Fruit fly (Drosophila melanogaster): ENCODE results near the gene Asciz.
A peak's percentile ranks its signal among the peaks of the same experiment; 100 is the strongest.

The Asciz gene

DNA sequence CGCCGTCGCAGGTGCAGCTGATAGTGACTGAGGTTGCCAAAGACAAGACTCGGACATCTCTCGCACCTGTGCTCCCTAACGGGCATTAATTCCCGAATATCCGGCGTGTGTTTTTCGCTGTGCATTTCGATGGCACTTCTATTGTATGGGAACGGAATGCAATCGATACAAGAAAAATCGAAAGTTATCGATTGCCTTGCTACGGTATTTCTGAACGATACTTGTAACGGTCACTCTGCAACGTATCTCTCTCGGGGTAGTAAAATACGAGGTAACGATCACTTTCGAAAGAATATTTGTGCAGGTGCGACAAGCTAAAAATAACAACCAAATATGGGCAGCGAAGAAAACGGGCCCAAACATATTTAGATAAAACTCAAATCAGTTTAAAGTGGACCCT lies 1.1 kb downstream of the Asciz start, which contains the start of gene CG32280 (continued):
- TF ChIP-seq tna (GFP tag; IDR thresholded peaks at IDR 0.05; ENCODE audit: partially characterized antibody) = peak; percentile 85
- TF ChIP-seq Sry-δ (GFP tag; optimal IDR thresholded peaks at IDR 0.05) = peak; percentile 80
- TF ChIP-seq HmgZ (tag; optimal IDR thresholded peaks at IDR 0.05) = peak; percentile 59
- no peak for TF ChIP-seq Rx (GFP tag; IDR thresholded peaks at IDR 0.05)
- no peak for TF ChIP-seq ind (GFP tag; optimal IDR thresholded peaks at IDR 0.05)
- peak; percentile 35 for TF ChIP-seq Antp (GFP tag; optimal IDR thresholded peaks at IDR 0.05)
- TF ChIP-seq lbe (GFP tag; optimal IDR thresholded peaks at IDR 0.05) = no peak
- no peak for TF ChIP-seq CG32772 (GFP tag; IDR thresholded peaks at IDR 0.05)
- TF ChIP-seq CG11398 (GFP tag; optimal IDR thresholded peaks at IDR 0.05) = peak; percentile 13
- peak; percentile 6 for TF ChIP-seq pum (GFP tag; optimal IDR thresholded peaks at IDR 0.05)
- TF ChIP-seq zen2 (GFP tag; IDR thresholded peaks at IDR 0.05; ENCODE audit: partially characterized antibody) = peak; percentile 92
- TF ChIP-seq CG8924 (tag; optimal IDR thresholded peaks at IDR 0.05) = peak; percentile 47
- peak; percentile 4 for TF ChIP-seq PHDP (tag; optimal IDR thresholded peaks at IDR 0.05)
- peak; percentile 31 for TF ChIP-seq CG30020 (tag; optimal IDR thresholded peaks at IDR 0.05)
- TF ChIP-seq CG9797 (GFP tag; optimal IDR thresholded peaks at IDR 0.05) = peak; percentile 77
- peak; percentile 85 for TF ChIP-seq BEAF-32 (GFP tag; optimal IDR thresholded peaks at IDR 0.05)
- TF ChIP-seq CG30403 (GFP tag; optimal IDR thresholded peaks at IDR 0.05) = peak; percentile 6
- peak in 1 of 3 experiments; percentile 61 for TF ChIP-seq Stat92E (GFP tag; optimal IDR thresholded peaks at IDR 0.05)
- TF ChIP-seq CG12391 (tag; optimal IDR thresholded peaks at IDR 0.05) = peak; percentile 23
- no peak for TF ChIP-seq BtbVII (GFP tag; optimal IDR thresholded peaks at IDR 0.05)
- TF ChIP-seq lmd (GFP tag; IDR thresholded peaks at IDR 0.05) = peak; percentile 17; the same call in 1 of the 2 replicates
- TF ChIP-seq mam (GFP tag; optimal IDR thresholded peaks at IDR 0.05) = peak; percentile 48
- peak; percentile 25; the same call in 1 of the 2 replicates for TF ChIP-seq Ptx1 (GFP tag; IDR thresholded peaks at IDR 0.05)
- TF ChIP-seq Med (GFP tag) = peak; percentile 87
- no peak for TF ChIP-seq CG6689 (GFP tag; IDR thresholded peaks at IDR 0.05)
- no peak for TF ChIP-seq CG15479 (GFP tag; optimal IDR thresholded peaks at IDR 0.05)
- TF ChIP-seq CG10543 (GFP tag; optimal IDR thresholded peaks at IDR 0.05) = peak; percentile 10
- TF ChIP-seq nerfin-2 (GFP tag; IDR thresholded peaks at IDR 0.05; ENCODE audit: partially characterized antibody) = peak; percentile 81
- no peak for TF ChIP-seq odd (GFP tag; optimal IDR thresholded peaks at IDR 0.05)
- no peak for TF ChIP-seq dati (GFP tag; IDR thresholded peaks at IDR 0.05)
- no peak for TF ChIP-seq D (optimal IDR thresholded peaks at IDR 0.05)
- no peak for TF ChIP-seq D (GFP tag; optimal IDR thresholded peaks at IDR 0.05)
- peak; percentile 32 for TF ChIP-seq Dad (GFP tag; optimal IDR thresholded peaks at IDR 0.05)
- peak; percentile 13 for TF ChIP-seq Xbp1 (GFP tag; optimal IDR thresholded peaks at IDR 0.05)
- TF ChIP-seq en (GFP tag; optimal IDR thresholded peaks at IDR 0.05) = no peak
- TF ChIP-seq Nf-YC (tag; optimal IDR thresholded peaks at IDR 0.05) = peak; percentile 20
- peak; percentile 77 for TF ChIP-seq inv (GFP tag; IDR thresholded peaks at IDR 0.05; ENCODE audit: partially characterized antibody)
- TF ChIP-seq hb (GFP tag; IDR thresholded peaks at IDR 0.05; ENCODE audit: partially characterized antibody) = peak; percentile 73
- no peak for TF ChIP-seq psq (GFP tag; optimal IDR thresholded peaks at IDR 0.05)
- TF ChIP-seq CG2199 (GFP tag; IDR thresholded peaks at IDR 0.05) = 0 out of 3 replicates have a peak, but pooled peaks have one; percentile 6
- no peak for TF ChIP-seq CG4404 (GFP tag; IDR thresholded peaks at IDR 0.05)
- peak; percentile 30 for TF ChIP-seq grau (tag; optimal IDR thresholded peaks at IDR 0.05)
- peak; percentile 69 for TF ChIP-seq CG34376 (GFP tag; optimal IDR thresholded peaks at IDR 0.05)
- TF ChIP-seq CG7963 (GFP tag; IDR thresholded peaks at IDR 0.05; ENCODE audit: partially characterized antibody) = peak; percentile 66; the same call in 2 of the 3 replicates
- peak; percentile 38 for TF ChIP-seq nmo (GFP tag; optimal IDR thresholded peaks at IDR 0.05)
- peak; percentile 91 for TF ChIP-seq CG13287 (GFP tag; IDR thresholded peaks at IDR 0.05; ENCODE audit: partially characterized antibody)
- TF ChIP-seq Gug (GFP tag; IDR thresholded peaks at IDR 0.05) = peak; percentile 45; the same call in 2 of the 4 replicates
- 0 out of 2 replicates have a peak, but pooled peaks have one; percentile 19 for TF ChIP-seq sim (GFP tag; IDR thresholded peaks at IDR 0.05)
- TF ChIP-seq CG1024 (GFP tag; IDR thresholded peaks at IDR 0.05) = no peak
- peak; percentile 72 for TF ChIP-seq CG15514 (GFP tag; optimal IDR thresholded peaks at IDR 0.05)
